Worm (Caenorhabditis elegans) whole organism, L4/young adult: ENCODE measurements around the gene lst-6.

Experiments
- W03F9.2 ChIP-seq: fragments of 150-350 bp; optimal IDR thresholded peaks from 2 replicates; lab custom pipeline; 2014; ENCODE audit warnings: missing biosample characterization, missing genetic modification characterization
- dao-5 ChIP-seq: sonication (generic microtip); optimal IDR thresholded peaks from 2 replicates; lab custom pipeline; 2016; ENCODE audit warnings: missing genotype, missing genetic modification characterization, moderate library complexity, missing compliant biosample characterization
- him-1 ChIP-seq: sonication (generic microtip); optimal IDR thresholded peaks from 2 replicates; lab custom pipeline; 2016; ENCODE audit warnings: missing genotype, missing genetic modification reagents, missing genetic modification characterization, missing compliant biosample characterization

- TF ChIP-seq dao-5 (no peak), him-1 (no peak), W03F9.2 (no peak)
These were observed 30.7 kb upstream of the lst-6 start, which contains the start of gene ZK1127.13 for ce11 chrII:7053001-7053400.
